Worm (Caenorhabditis elegans) whole organism, late embryonic: ENCODE data around the gene ubh-2.

ENCODE experiments used
- ama-1 ChIP-seq: fragments of 150-350 bp; optimal IDR thresholded peaks from 2 replicates; lab custom pipeline; 2014
- ceh-31 ChIP-seq: sonication (generic microtip); optimal IDR thresholded peaks from 2 replicates; lab custom pipeline; 2016; ENCODE audit warnings: missing genetic modification characterization, missing compliant biosample characterization
- elt-4 ChIP-seq: sonication (generic microtip); optimal IDR thresholded peaks from 2 replicates; lab custom pipeline; 2016; ENCODE audit warnings: missing genetic modification characterization, missing compliant biosample characterization
- fkh-10 ChIP-seq: fragments of 150-350 bp; optimal IDR thresholded peaks from 2 replicates; lab custom pipeline; 2014; ENCODE audit warnings: missing biosample characterization, missing genetic modification reagents, missing genetic modification characterization
- hlh-30 ChIP-seq: sonication (generic microtip); optimal IDR thresholded peaks from 2 replicates; lab custom pipeline; 2017; ENCODE audit warnings: antibody characterized with exemption, missing genetic modification characterization, missing compliant biosample characterization; ENCODE audit not compliant: insufficient read depth
- nhr-11 ChIP-seq: fragments of 150-350 bp; optimal IDR thresholded peaks from 2 replicates; lab custom pipeline; 2014; ENCODE audit warnings: missing biosample characterization, missing genetic modification characterization
- pag-3 ChIP-seq: sonication (generic microtip); optimal IDR thresholded peaks from 2 replicates; lab custom pipeline; 2016; ENCODE audit warnings: missing compliant biosample characterization, missing genetic modification characterization, borderline replicate concordance
- pha-4 ChIP-seq: fragments of 150-350 bp; optimal IDR thresholded peaks from 2 replicates; lab custom pipeline; 2018; ENCODE audit warnings: missing biosample characterization, missing genetic modification reagents, missing genetic modification characterization
- pqm-1 ChIP-seq: sonication (generic microtip); optimal IDR thresholded peaks from 2 replicates; lab custom pipeline; 2016; ENCODE audit warnings: missing genetic modification characterization, missing compliant biosample characterization
- syd-9 ChIP-seq: sonication (generic microtip); optimal IDR thresholded peaks from 2 replicates; lab custom pipeline; 2016; ENCODE audit warnings: mild to moderate bottlenecking, missing genetic modification characterization, moderate library complexity, missing compliant biosample characterization

DNA sequence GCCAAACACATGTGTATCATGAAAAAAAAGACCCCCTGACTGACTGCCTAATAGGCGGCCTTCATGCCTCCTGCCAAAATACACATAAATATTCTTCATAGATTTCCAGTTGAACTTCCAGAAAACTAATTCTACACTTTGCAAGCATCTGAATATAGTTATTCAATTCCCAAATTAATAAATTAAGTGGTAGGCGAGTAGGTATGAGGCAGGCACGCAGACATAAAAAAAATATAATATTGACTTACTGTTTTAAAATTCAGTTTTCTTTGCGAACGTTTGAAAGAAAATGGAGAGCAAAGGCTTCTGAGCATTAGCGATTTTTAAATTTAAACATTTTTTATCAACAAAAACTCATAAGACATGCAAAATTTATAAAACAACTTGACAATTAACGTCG is 21.7 kb downstream of the ubh-2 start:
- TF ChIP-seq nhr-11, result no peak
- no peak for TF ChIP-seq elt-4 (tag; lab: Kevin White, UChicago)
- TF ChIP-seq ama-1 (lab: Kevin White, UChicago), result no peak
- TF ChIP-seq ceh-31, result no peak
- TF ChIP-seq pqm-1 (tag; lab: Kevin White, UChicago), result no peak
- no peak for TF ChIP-seq syd-9 (tag; lab: Kevin White, UChicago)
- TF ChIP-seq fkh-10, result no peak
- no peak for TF ChIP-seq hlh-30 (tag; lab: Kevin White, UChicago)
- TF ChIP-seq pha-4 (tag; lab: Kevin White, UChicago), result no peak
- no peak for TF ChIP-seq pag-3 (tag; lab: Kevin White, UChicago)
